Fruit fly (Drosophila melanogaster): Measurements from ENCODE around the gene RYa-R.

RYa-R gene

dm6 chr3R:26954020-26954672 lies 42.6 kb upstream of the RYa-R start (continued):
- peak; percentile 91 for TF ChIP-seq CG16779 (tag; optimal IDR thresholded peaks at IDR 0.05)
- TF ChIP-seq fd85E (GFP tag; optimal IDR thresholded peaks at IDR 0.05): peak; percentile 58
- TF ChIP-seq ss (GFP tag; optimal IDR thresholded peaks at IDR 0.05): peak; percentile 94 to 95
- no peak for TF ChIP-seq Hr38 (GFP tag; optimal IDR thresholded peaks at IDR 0.05)
- peak; percentile 82 for TF ChIP-seq Sox15 (GFP tag; optimal IDR thresholded peaks at IDR 0.05)
- peak; percentile 97 for TF ChIP-seq CG6163 (GFP tag; IDR thresholded peaks at IDR 0.05)
- peak; percentile 87 for TF ChIP-seq Eip93F (GFP tag; optimal IDR thresholded peaks at IDR 0.05)
- peak; percentile 47 for TF ChIP-seq Eip75B (GFP tag; optimal IDR thresholded peaks at IDR 0.05)
- TF ChIP-seq Eip78C (GFP tag): peak; percentile 95
- peak; percentile 92 for TF ChIP-seq CG3919 (GFP tag; optimal IDR thresholded peaks at IDR 0.05)
- TF ChIP-seq CG7368 (GFP tag; optimal IDR thresholded peaks at IDR 0.05): peak; percentile 91
- peak; percentile 68 to 89 for TF ChIP-seq salr (GFP tag; optimal IDR thresholded peaks at IDR 0.05)
- TF ChIP-seq CG34406 (GFP tag; optimal IDR thresholded peaks at IDR 0.05): peak; percentile 96
- peak; percentile 75 for TF ChIP-seq Met (GFP tag; optimal IDR thresholded peaks at IDR 0.05)
- TF ChIP-seq CG6854 (GFP tag; optimal IDR thresholded peaks at IDR 0.05): peak; percentile 87
- TF ChIP-seq CG9139 (GFP tag; optimal IDR thresholded peaks at IDR 0.05): peak; percentile 95
- TF ChIP-seq Gug (GFP tag; IDR thresholded peaks at IDR 0.05): peak; percentile 89
- TF ChIP-seq OdsH (GFP tag; optimal IDR thresholded peaks at IDR 0.05): peak; percentile 89
- peak; percentile 91 for TF ChIP-seq svp (GFP tag)
- TF ChIP-seq cyc (GFP tag; optimal IDR thresholded peaks at IDR 0.05): peak; percentile 72
- TF ChIP-seq Hr4 (GFP tag; optimal IDR thresholded peaks at IDR 0.05): peak; percentile 71
- TF ChIP-seq net (GFP tag; optimal IDR thresholded peaks at IDR 0.05): peak; percentile 84
- peak; percentile 74 for TF ChIP-seq dac (GFP tag; optimal IDR thresholded peaks at IDR 0.05)
- peak; percentile 85 for TF ChIP-seq esn (GFP tag; optimal IDR thresholded peaks at IDR 0.05)
- peak; percentile 94 for TF ChIP-seq achi (GFP tag; optimal IDR thresholded peaks at IDR 0.05)
- TF ChIP-seq Lpt (GFP tag; optimal IDR thresholded peaks at IDR 0.05): peak; percentile 91
- peak; percentile 86 for TF ChIP-seq CG6792 (GFP tag; optimal IDR thresholded peaks at IDR 0.05)
- TF ChIP-seq CG15336 (GFP tag; IDR thresholded peaks at IDR 0.05): peak; percentile 98

dm6 chr3R:26955527-26955926 lies 41.3 kb upstream of the RYa-R start:
- TF ChIP-seq Eip93F (GFP tag; optimal IDR thresholded peaks at IDR 0.05) (no peak), svp (GFP tag) (peak; percentile 55)

dm6 chr3R:26956376-26957062 lies 40.3 kb upstream of the RYa-R start:
- TF ChIP-seq Hr4 (GFP tag; optimal IDR thresholded peaks at IDR 0.05): no peak
- TF ChIP-seq salr (GFP tag; optimal IDR thresholded peaks at IDR 0.05): no peak
- TF ChIP-seq Sox14 (GFP tag; optimal IDR thresholded peaks at IDR 0.05): no peak
- no peak for TF ChIP-seq CG8632 (GFP tag; optimal IDR thresholded peaks at IDR 0.05)
- no peak for TF ChIP-seq Gug (GFP tag; IDR thresholded peaks at IDR 0.05)
- no peak for TF ChIP-seq Hr38 (GFP tag; optimal IDR thresholded peaks at IDR 0.05)
- TF ChIP-seq acj6 (GFP tag; optimal IDR thresholded peaks at IDR 0.05): no peak
- no peak for TF ChIP-seq lz (GFP tag; optimal IDR thresholded peaks at IDR 0.05)
- no peak for TF ChIP-seq CG31627 (GFP tag; optimal IDR thresholded peaks at IDR 0.05)
- peak; percentile 10 for TF ChIP-seq svp (GFP tag)
- TF ChIP-seq dsx (GFP tag; optimal IDR thresholded peaks at IDR 0.05; ENCODE audit: poor library complexity, severe bottlenecking): no peak
- TF ChIP-seq Eip75B (GFP tag; optimal IDR thresholded peaks at IDR 0.05): no peak
- TF ChIP-seq CG34406 (GFP tag; optimal IDR thresholded peaks at IDR 0.05): no peak
- no peak for TF ChIP-seq Sox102F (GFP tag; optimal IDR thresholded peaks at IDR 0.05)
- TF ChIP-seq Eip78C (GFP tag): peak; percentile 21
- no peak for TF ChIP-seq Ets96B (tag; optimal IDR thresholded peaks at IDR 0.05)
- TF ChIP-seq CG7368 (GFP tag; optimal IDR thresholded peaks at IDR 0.05): no peak
- TF ChIP-seq achi (GFP tag; optimal IDR thresholded peaks at IDR 0.05): no peak
